Worm (Caenorhabditis elegans): Measurements from ENCODE around the gene srx-6.

Gene srx-6

ce11 chrV:7269399-7269798 is 43.7 kb downstream of the srx-6 start, which contains the start of gene C13A2.6:
Gene C13A2.6 (plus strand): TSS chrV:7269699.
- TF ChIP-seq npax-4 (tag; optimal IDR thresholded peaks at IDR 0.05) (no peak), ceh-19 (GFP tag; optimal IDR thresholded peaks at IDR 0.05) (no peak), ttx-3 (tag; optimal IDR thresholded peaks at IDR 0.05) (no peak), fkh-10 (GFP tag; optimal IDR thresholded peaks at IDR 0.05) (no peak), dmd-4 (tag; optimal IDR thresholded peaks at IDR 0.05; ENCODE audit: borderline replicate concordance) (no peak), ceh-2 (tag; optimal IDR thresholded peaks at IDR 0.05) (no peak), pqm-1 (tag; optimal IDR thresholded peaks at IDR 0.05) (no peak), rnt-1 (tag; optimal IDR thresholded peaks at IDR 0.05) (no peak), ceh-22 (tag; optimal IDR thresholded peaks at IDR 0.05) (no peak), lin-11 (tag; optimal IDR thresholded peaks at IDR 0.05) (no peak)

DNA sequence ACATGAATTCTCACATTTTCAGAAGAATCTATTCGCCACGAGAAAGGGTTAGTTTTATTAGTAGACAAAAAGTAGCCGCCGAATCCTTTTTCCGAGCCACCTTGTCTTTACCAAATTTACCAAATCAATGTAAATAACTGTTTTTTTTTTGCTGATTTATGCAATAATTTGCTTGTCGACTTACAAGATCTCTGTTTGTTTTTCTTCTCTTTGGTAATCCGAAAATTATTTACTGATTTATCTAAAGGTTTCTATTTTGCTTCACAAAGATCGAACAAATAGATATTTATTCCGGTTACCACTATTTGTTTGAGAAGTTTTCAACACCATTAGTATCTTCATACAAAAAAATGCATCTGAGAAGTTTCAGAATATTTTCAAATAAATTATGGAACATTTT is 47.1 kb downstream of the srx-6 start, which contains the start of gene C13A2.7:
C13A2.7 (plus strand) TSS at position 301 of the 400 bp plus-strand sequence.
- no peak for TF ChIP-seq nhr-11 (tag; optimal IDR thresholded peaks at IDR 0.05)
- TF ChIP-seq ceh-6 (GFP tag; optimal IDR thresholded peaks at IDR 0.05): no peak
- TF ChIP-seq ceh-9 (tag; optimal IDR thresholded peaks at IDR 0.05): no peak

- TF ChIP-seq ceh-2 (tag; optimal IDR thresholded peaks at IDR 0.05): no peak
- no peak for TF ChIP-seq dve-1 (tag; optimal IDR thresholded peaks at IDR 0.05)
- no peak for TF ChIP-seq ceh-14 (tag; optimal IDR thresholded peaks at IDR 0.05)
- TF ChIP-seq dmd-4 (tag; optimal IDR thresholded peaks at IDR 0.05; ENCODE audit: borderline replicate concordance): no peak
- TF ChIP-seq sox-4 (tag; optimal IDR thresholded peaks at IDR 0.05): no peak
- TF ChIP-seq mec-3 (tag; optimal IDR thresholded peaks at IDR 0.05; ENCODE audit: borderline replicate concordance): no peak
- TF ChIP-seq fkh-6 (tag; optimal IDR thresholded peaks at IDR 0.05): no peak
- TF ChIP-seq zip-5 (tag; optimal IDR thresholded peaks at IDR 0.05): no peak
- TF ChIP-seq nfya-1 (tag; optimal IDR thresholded peaks at IDR 0.05): no peak
- no peak for TF ChIP-seq unc-3 (GFP tag; conservative IDR thresholded peaks at IDR 0.05)
- TF ChIP-seq unc-3 (tag; optimal IDR thresholded peaks at IDR 0.05): no peak
- no peak for TF ChIP-seq C38D4.7 (GFP tag; optimal IDR thresholded peaks at IDR 0.05)
- TF ChIP-seq pqm-1 (tag; optimal IDR thresholded peaks at IDR 0.05): no peak
- TF ChIP-seq T23F11.4 (GFP tag; optimal IDR thresholded peaks at IDR 0.05): no peak
These were observed 49.1 kb downstream of the srx-6 start, which contains the start of gene C13A2.9 for ce11 chrV:7264042-7264441. Gene C13A2.9 (minus strand): TSS chrV:7264142.

All from whole organism, late embryonic.